Fruit fly (Drosophila melanogaster) whole organism, prepupa: ENCODE measurements around the gene Gr97a.
A peak's percentile ranks its signal among the peaks of the same experiment; 100 is the strongest.

ENCODE experiments used
- Blimp-1 ChIP-seq: fragments of 200-800 bp; sonication (Bioruptor generic); optimal IDR thresholded peaks from 3 replicates; lab custom pipeline; 2017; ENCODE audit warnings: missing biosample characterization, missing genetic modification characterization, mild to moderate bottlenecking, moderate library complexity, missing genetic modification reagents
- CG10669 ChIP-seq: fragments of 200-800 bp; sonication (Bioruptor generic); optimal IDR thresholded peaks from 3 replicates; lab custom pipeline; 2018; ENCODE audit warnings: missing biosample characterization, mild to moderate bottlenecking, missing genetic modification characterization, moderate library complexity
- CG11294 ChIP-seq: fragments of 200-800 bp; sonication (Bioruptor generic); IDR thresholded peaks from 2 replicates; pipeline ENCODE4 v1.3.6; 2022; ENCODE audit warnings: missing biosample characterization, missing genetic modification characterization
- CG11762 ChIP-seq: fragments of 200-800 bp; sonication (Bioruptor generic); optimal IDR thresholded peaks from 3 replicates; lab custom pipeline; 2016; ENCODE audit warnings: missing biosample characterization, missing genetic modification characterization; ENCODE audit not compliant: insufficient read depth
- CG11902 ChIP-seq: fragments of 200-800 bp; sonication (Bioruptor generic); optimal IDR thresholded peaks from 3 replicates; lab custom pipeline; 2016; ENCODE audit warnings: missing biosample characterization, missing genetic modification characterization
- CG16779 ChIP-seq: fragments of 200-800 bp; sonication (Bioruptor generic); optimal IDR thresholded peaks from 3 replicates; lab custom pipeline; 2017; ENCODE audit warnings: missing biosample characterization, mild to moderate bottlenecking, missing genetic modification characterization
- CG3032 ChIP-seq: fragments of 200-800 bp; optimal IDR thresholded peaks from 2 replicates; lab custom pipeline; 2019; ENCODE audit warnings: missing biosample characterization, mild to moderate bottlenecking, missing genetic modification characterization, moderate library complexity
- CG31627 ChIP-seq: fragments of 200-800 bp; sonication (Bioruptor generic); optimal IDR thresholded peaks from 3 replicates; lab custom pipeline; 2016; ENCODE audit warnings: missing biosample characterization, missing genetic modification characterization
- CG32006 ChIP-seq: fragments of 200-800 bp; sonication (Bioruptor generic); optimal IDR thresholded peaks from 3 replicates; lab custom pipeline; 2017; ENCODE audit warnings: missing biosample characterization, mild to moderate bottlenecking, missing genetic modification characterization
- CG34406 ChIP-seq: fragments of 200-800 bp; sonication (Bioruptor generic); optimal IDR thresholded peaks from 3 replicates; lab custom pipeline; 2016; ENCODE audit warnings: missing biosample characterization, missing genetic modification characterization
- CG4318 ChIP-seq: fragments of 200-800 bp; sonication (Bioruptor generic); optimal IDR thresholded peaks from 3 replicates; lab custom pipeline; 2017; ENCODE audit warnings: missing biosample characterization, mild to moderate bottlenecking, missing genetic modification characterization
- CG6163 ChIP-seq: fragments of 200-800 bp; sonication (Bioruptor generic); IDR thresholded peaks from 3 replicates; pipeline ENCODE4 v1.3.6; 2022; ENCODE audit warnings: missing biosample characterization, missing genetic modification characterization
- CG6276 ChIP-seq: fragments of 200-800 bp; sonication (Bioruptor generic); optimal IDR thresholded peaks from 2 replicates; lab custom pipeline; 2017; ENCODE audit warnings: missing biosample characterization, mild to moderate bottlenecking, missing genetic modification characterization
- CG6792 ChIP-seq: fragments of 200-800 bp; sonication (Bioruptor generic); optimal IDR thresholded peaks from 3 replicates; lab custom pipeline; 2016; ENCODE audit warnings: missing biosample characterization, missing genetic modification characterization
- CG6808 ChIP-seq: fragments of 200-800 bp; sonication (Bioruptor generic); optimal IDR thresholded peaks from 3 replicates; lab custom pipeline; 2017; ENCODE audit warnings: missing biosample characterization, missing genetic modification characterization, mild to moderate bottlenecking, moderate library complexity, missing genetic modification reagents
- CG6854 ChIP-seq: fragments of 200-800 bp; sonication (Bioruptor generic); optimal IDR thresholded peaks from 2 replicates; lab custom pipeline; 2017; ENCODE audit warnings: missing biosample characterization, mild to moderate bottlenecking, missing genetic modification characterization
- CG7368 ChIP-seq: fragments of 200-800 bp; sonication (Bioruptor generic); optimal IDR thresholded peaks from 3 replicates; lab custom pipeline; 2016; ENCODE audit warnings: missing biosample characterization, missing genetic modification characterization
- CG9139 ChIP-seq: fragments of 200-800 bp; sonication (Bioruptor generic); optimal IDR thresholded peaks from 3 replicates; lab custom pipeline; 2017; ENCODE audit warnings: missing biosample characterization, mild to moderate bottlenecking, missing genetic modification characterization
- Ets21C ChIP-seq: fragments of 200-800 bp; sonication (Bioruptor generic); optimal IDR thresholded peaks from 3 replicates; lab custom pipeline; 2016; ENCODE audit warnings: missing biosample characterization, missing genetic modification characterization
- Ets96B ChIP-seq: fragments of 200-800 bp; optimal IDR thresholded peaks from 2 replicates; lab custom pipeline; 2019; ENCODE audit warnings: missing biosample characterization, mild to moderate bottlenecking, missing genetic modification characterization, moderate library complexity
- Gug ChIP-seq: fragments of 200-800 bp; sonication (Bioruptor generic); IDR thresholded peaks from 2 replicates; pipeline ENCODE4 v1.3.6; 2022; ENCODE audit warnings: missing biosample characterization, missing genetic modification characterization
- Hr38 ChIP-seq: sonication (Bioruptor generic); optimal IDR thresholded peaks from 2 replicates; lab custom pipeline; 2016; ENCODE audit warnings: missing biosample characterization, missing genetic modification characterization
- Hr39 ChIP-seq: fragments of 200-800 bp; sonication (Bioruptor generic); optimal IDR thresholded peaks from 2 replicates; lab custom pipeline; 2016; ENCODE audit warnings: missing biosample characterization, missing genetic modification characterization
- Hr4 ChIP-seq: fragments of 200-800 bp; sonication (Bioruptor generic); optimal IDR thresholded peaks from 3 replicates; lab custom pipeline; 2016; ENCODE audit warnings: missing biosample characterization, missing genetic modification characterization
- Lpt ChIP-seq: fragments of 200-800 bp; sonication (Bioruptor generic); optimal IDR thresholded peaks from 3 replicates; lab custom pipeline; 2016; ENCODE audit warnings: missing biosample characterization, missing genetic modification characterization
- OdsH ChIP-seq: fragments of 200-800 bp; sonication (Bioruptor generic); optimal IDR thresholded peaks from 3 replicates; lab custom pipeline; 2016; ENCODE audit warnings: missing biosample characterization, missing genetic modification characterization
- Sox102F ChIP-seq: fragments of 200-800 bp; sonication (Bioruptor generic); optimal IDR thresholded peaks from 2 replicates; lab custom pipeline; 2016; ENCODE audit warnings: missing biosample characterization, mild to moderate bottlenecking, missing genetic modification characterization
- Sox14 ChIP-seq: fragments of 200-800 bp; sonication (Bioruptor generic); optimal IDR thresholded peaks from 3 replicates; lab custom pipeline; 2016; ENCODE audit warnings: missing biosample characterization, missing genetic modification characterization
- Sox15 ChIP-seq: fragments of 200-800 bp; sonication (Bioruptor generic); optimal IDR thresholded peaks from 3 replicates; lab custom pipeline; 2016; ENCODE audit warnings: missing biosample characterization, missing genetic modification characterization
- achi ChIP-seq: fragments of 200-800 bp; sonication (Bioruptor generic); optimal IDR thresholded peaks from 3 replicates; lab custom pipeline; 2016; ENCODE audit warnings: missing biosample characterization, missing genetic modification characterization
- acj6 ChIP-seq: fragments of 200-800 bp; sonication (Bioruptor generic); optimal IDR thresholded peaks from 3 replicates; lab custom pipeline; 2016; ENCODE audit warnings: missing biosample characterization, missing genetic modification characterization
- cyc ChIP-seq: fragments of 200-800 bp; sonication (Bioruptor generic); optimal IDR thresholded peaks from 3 replicates; lab custom pipeline; 2016; ENCODE audit warnings: missing biosample characterization, missing genetic modification characterization
- eg ChIP-seq: fragments of 200-800 bp; sonication (Bioruptor generic); IDR thresholded peaks from 3 replicates; pipeline ENCODE4 v1.3.6; 2022; ENCODE audit warnings: missing biosample characterization, missing genetic modification characterization
- fd59A ChIP-seq: fragments of 200-800 bp; sonication (Bioruptor generic); optimal IDR thresholded peaks from 2 replicates; lab custom pipeline; 2017; ENCODE audit warnings: missing biosample characterization, mild to moderate bottlenecking, missing genetic modification characterization, missing genetic modification reagents
- fd85E ChIP-seq: fragments of 200-800 bp; sonication (Bioruptor generic); optimal IDR thresholded peaks from 3 replicates; lab custom pipeline; 2016; ENCODE audit warnings: missing biosample characterization, missing genetic modification characterization
- lz ChIP-seq: fragments of 200-800 bp; sonication (Bioruptor generic); optimal IDR thresholded peaks from 3 replicates; lab custom pipeline; 2016; ENCODE audit warnings: missing biosample characterization, missing genetic modification characterization
- net ChIP-seq: fragments of 200-800 bp; sonication (Bioruptor generic); optimal IDR thresholded peaks from 3 replicates; lab custom pipeline; 2016; ENCODE audit warnings: missing biosample characterization, missing genetic modification characterization
- pdm3 ChIP-seq: fragments of 200-800 bp; sonication (Bioruptor generic); optimal IDR thresholded peaks from 3 replicates; lab custom pipeline; 2016; ENCODE audit warnings: missing biosample characterization, missing genetic modification characterization
- salr ChIP-seq, 2 experiments: fragments of 200-800 bp; sonication (Bioruptor generic); optimal IDR thresholded peaks; 3 replicates each; lab custom pipeline; 2016 to 2018; ENCODE audit warnings: missing biosample characterization in 2 of 2, missing genetic modification characterization in 2 of 2, mild to moderate bottlenecking in 1 of 2
- ss ChIP-seq, 2 experiments: fragments of 200-800 bp; sonication (Bioruptor generic); optimal IDR thresholded peaks; 2 replicates in 1 of 2; 3 replicates in 1 of 2; lab custom pipeline; 2017 to 2018; ENCODE audit warnings: mild to moderate bottlenecking in 2 of 2, missing biosample characterization in 2 of 2, missing genetic modification characterization in 2 of 2, moderate library complexity in 1 of 2
- svp ChIP-seq: fragments of 200-800 bp; sonication (Bioruptor generic); peaks from one replicate; lab custom pipeline; 2016; ENCODE audit warnings: missing biosample characterization, missing genetic modification characterization
- topi ChIP-seq: fragments of 200-800 bp; sonication (Bioruptor generic); optimal IDR thresholded peaks from 3 replicates; lab custom pipeline; 2016; ENCODE audit warnings: missing biosample characterization, missing genetic modification characterization
- vri ChIP-seq: fragments of 200-800 bp; sonication (Bioruptor generic); optimal IDR thresholded peaks from 3 replicates; lab custom pipeline; 2016; ENCODE audit warnings: missing biosample characterization, mild to moderate bottlenecking, missing genetic modification characterization

The Gr97a gene

DNA sequence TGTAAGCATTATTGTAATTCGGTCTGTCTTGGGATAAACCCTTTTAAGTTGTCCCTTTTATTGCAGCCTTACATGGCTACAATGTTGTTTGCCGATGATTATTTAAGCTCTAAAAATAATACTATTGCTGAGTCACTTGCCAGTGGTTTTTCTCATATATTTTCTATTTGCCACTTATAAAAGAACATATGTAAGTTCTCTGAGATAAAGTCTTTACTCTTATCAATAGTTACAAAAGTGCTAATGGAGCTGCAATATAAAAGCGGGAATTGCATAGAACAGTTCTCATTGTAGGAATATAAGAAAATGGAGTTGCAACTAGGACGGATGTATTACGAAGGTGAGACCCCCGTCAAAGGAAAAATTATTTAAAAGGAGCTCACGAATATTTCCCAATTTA is 33.2 kb upstream of the Gr97a start, which contains the start of gene CG31077:
Gene CG31077 (plus strand): TSS at position 301 of the 400 bp plus-strand sequence.
- TF ChIP-seq CG6854 (GFP tag; lab: Kevin White, UChicago) (no peak), fd85E (GFP tag; lab: Kevin White, UChicago) (no peak), CG16779 (tag; lab: Kevin White, UChicago) (no peak), Sox14 (GFP tag; lab: Kevin White, UChicago) (no peak), CG4318 (no peak), vri (GFP tag; lab: Kevin White, UChicago) (no peak), CG11294 (GFP tag; lab: Robert Waterston, UW) (no peak), eg (no peak), CG7368 (GFP tag; lab: Kevin White, UChicago) (no peak), salr (GFP tag; optimal IDR thresholded peaks at IDR 0.05; lab: Kevin White, UChicago) (no peak), Lpt (GFP tag; lab: Kevin White, UChicago) (no peak), CG3032 (tag; lab: Kevin White, UChicago) (no peak), pdm3 (GFP tag; lab: Kevin White, UChicago) (no peak), CG6792 (GFP tag; lab: Kevin White, UChicago) (no peak), CG32006 (no peak), Ets96B (tag; lab: Kevin White, UChicago) (no peak), CG6163 (GFP tag; lab: Robert Waterston, UW) (no peak), Sox15 (GFP tag; lab: Kevin White, UChicago) (no peak), net (GFP tag; lab: Kevin White, UChicago) (no peak), lz (GFP tag; lab: Kevin White, UChicago) (no peak)

DNA sequence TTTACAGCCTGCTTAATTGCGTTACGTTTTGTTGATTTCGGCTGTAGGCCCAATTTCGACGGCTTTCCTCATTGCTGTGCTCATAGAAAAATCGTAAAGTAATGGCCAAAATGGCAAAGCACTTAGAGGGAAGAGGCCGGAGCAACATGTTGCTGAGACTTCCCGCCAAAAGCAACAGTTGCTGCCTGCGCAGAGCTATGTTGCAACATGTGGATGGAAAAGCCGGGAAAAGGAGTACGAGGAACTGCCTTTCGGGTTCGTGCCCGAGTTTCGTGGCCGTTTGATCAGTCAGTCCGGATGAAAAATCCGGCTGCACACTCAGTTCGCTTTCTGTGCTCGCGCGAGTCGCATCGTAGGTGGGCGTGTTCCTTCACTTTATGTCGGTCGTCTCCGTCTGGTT is 30.4 kb upstream of the Gr97a start, which contains the start of gene RYa-R:
Gene RYa-R (plus strand): TSS at position 339 of the 400 bp plus-strand sequence.
- TF ChIP-seq CG10669, result no peak
- no peak for TF ChIP-seq CG6808 (GFP tag; lab: Kevin White, UChicago)
- TF ChIP-seq CG16779 (tag; lab: Kevin White, UChicago), result no peak
- no peak for TF ChIP-seq CG3032 (tag; lab: Kevin White, UChicago)
- TF ChIP-seq CG6792 (GFP tag; lab: Kevin White, UChicago), result no peak
- no peak for TF ChIP-seq Blimp-1 (GFP tag; lab: Kevin White, UChicago)
- TF ChIP-seq CG34406, result no peak
- no peak for TF ChIP-seq lz (GFP tag; lab: Kevin White, UChicago)
- TF ChIP-seq Hr38 (GFP tag; lab: Kevin White, UChicago), result no peak
- no peak for TF ChIP-seq Gug (GFP tag; lab: Robert Waterston, UW)
- no peak for TF ChIP-seq cyc
- no peak for TF ChIP-seq achi (GFP tag; lab: Kevin White, UChicago)
- TF ChIP-seq CG11762 (GFP tag; lab: Kevin White, UChicago), result no peak
- TF ChIP-seq CG31627 (GFP tag; lab: Kevin White, UChicago), result no peak
- TF ChIP-seq Hr39 (GFP tag; lab: Kevin White, UChicago), result no peak
- no peak for TF ChIP-seq topi
- no peak for TF ChIP-seq svp
- TF ChIP-seq, all 60 proteins: peak for 0

DNA sequence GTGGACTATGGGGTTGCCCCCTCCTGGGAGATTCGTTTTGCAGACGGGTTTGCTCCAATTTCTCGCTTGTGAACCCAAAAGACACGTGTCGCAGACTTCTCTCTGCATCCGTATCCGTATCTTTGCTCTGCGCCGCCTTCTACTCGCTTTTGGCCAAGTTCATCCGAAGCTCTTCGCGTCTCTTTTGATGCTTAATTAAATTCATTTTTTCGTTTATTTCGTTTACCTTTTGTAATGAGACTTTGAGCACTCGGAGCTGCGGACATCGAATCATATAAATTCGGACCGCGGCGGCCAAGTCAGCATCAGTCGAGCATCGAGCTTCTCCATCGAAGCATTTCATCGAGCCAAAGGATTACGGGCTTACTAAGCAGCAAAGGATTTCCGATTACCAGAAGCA is 28.2 kb upstream of the Gr97a start, which contains the start of gene TwdlC:
Gene TwdlC (plus strand): TSS at position 301 of the 400 bp plus-strand sequence.
- TF ChIP-seq net (GFP tag; lab: Kevin White, UChicago) (no peak), topi (no peak), Hr4 (GFP tag; lab: Kevin White, UChicago) (no peak), CG6276 (GFP tag; lab: Kevin White, UChicago) (no peak)

DNA sequence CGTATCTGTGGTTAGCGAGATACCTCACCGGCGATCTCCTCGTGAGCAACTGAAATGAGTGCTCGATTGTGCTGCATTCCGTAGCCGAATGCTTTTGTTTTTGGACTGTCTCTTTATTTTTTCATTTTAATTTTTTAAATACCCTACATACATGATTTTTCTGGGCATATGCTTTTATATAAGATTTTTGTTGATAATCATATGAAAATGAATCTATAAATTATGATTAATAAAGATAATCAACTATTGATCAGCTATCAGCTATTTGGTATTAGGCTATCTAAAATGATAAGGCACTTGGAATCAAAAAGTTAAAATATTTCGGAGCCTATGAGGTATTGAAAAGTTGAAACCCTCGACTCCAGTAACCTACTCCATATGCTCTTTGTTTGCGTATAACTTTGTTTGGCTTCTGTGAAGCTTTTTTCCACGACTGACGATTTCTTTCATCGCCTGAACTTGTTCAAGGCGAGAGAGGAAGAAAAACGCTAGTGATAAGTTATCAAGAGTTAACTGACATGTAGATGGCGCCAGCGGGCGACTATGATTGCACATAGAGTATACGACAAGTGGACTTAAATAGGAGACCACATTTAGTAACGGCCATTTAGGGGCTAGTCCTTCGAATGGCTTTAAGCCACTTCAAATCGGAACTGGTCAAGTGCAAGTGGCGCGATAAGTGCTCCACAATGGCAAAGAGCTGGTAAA is 23.7 kb upstream of the Gr97a start, which contains the start of gene CG31076:
Gene CG31076 (minus strand): TSS at position 51 of the 708 bp plus-strand sequence.
- peak; percentile 68 for TF ChIP-seq Sox102F (GFP tag; lab: Kevin White, UChicago)
- peak; percentile 44 for TF ChIP-seq Hr4 (GFP tag; lab: Kevin White, UChicago)
- peak; percentile 15 to 57 for TF ChIP-seq ss (GFP tag; optimal IDR thresholded peaks at IDR 0.05; lab: Kevin White, UChicago)
- TF ChIP-seq pdm3 (GFP tag; lab: Kevin White, UChicago), result peak; percentile 43
- peak; percentile 36 for TF ChIP-seq OdsH (GFP tag; lab: Kevin White, UChicago)
- no peak for TF ChIP-seq fd59A (GFP tag; lab: Kevin White, UChicago)
- TF ChIP-seq acj6 (GFP tag; lab: Kevin White, UChicago), result peak; percentile 24
- peak; percentile 65 for TF ChIP-seq CG6276 (GFP tag; lab: Kevin White, UChicago)
- peak; percentile 73 for TF ChIP-seq lz (GFP tag; lab: Kevin White, UChicago)
- TF ChIP-seq CG9139 (GFP tag; lab: Kevin White, UChicago), result no peak
- peak; percentile 57 for TF ChIP-seq CG11902 (GFP tag; lab: Kevin White, UChicago)
- TF ChIP-seq Hr39 (GFP tag; lab: Kevin White, UChicago), result peak; percentile 54
- peak; percentile 85 for TF ChIP-seq topi
- TF ChIP-seq Blimp-1 (GFP tag; lab: Kevin White, UChicago), result peak; percentile 53
- TF ChIP-seq vri (GFP tag; lab: Kevin White, UChicago), result peak; percentile 48
- peak; percentile 65 for TF ChIP-seq achi (GFP tag; lab: Kevin White, UChicago)
- TF ChIP-seq Ets21C (GFP tag; lab: Kevin White, UChicago), result peak; percentile 34
